Worm (Caenorhabditis elegans) whole organism, early embryonic: ENCODE data around the gene oma-2.

Experiments used
- B0310.2 ChIP-seq: sonication (generic microtip); optimal IDR thresholded peaks from 2 replicates; lab custom pipeline; 2016; ENCODE audit warnings: mild to moderate bottlenecking, missing genetic modification characterization, missing compliant biosample characterization
- F13C5.2 ChIP-seq: sonication (generic microtip); optimal IDR thresholded peaks from 2 replicates; lab custom pipeline; 2017; ENCODE audit warnings: mild to moderate bottlenecking, missing genetic modification characterization, inconsistent platforms, missing compliant biosample characterization
- aly-1 ChIP-seq: sonication (generic microtip); optimal IDR thresholded peaks from 2 replicates; lab custom pipeline; 2016; ENCODE audit warnings: missing genetic modification characterization, missing compliant biosample characterization
- ama-1 ChIP-seq: fragments of 150-350 bp; optimal IDR thresholded peaks from 2 replicates; lab custom pipeline; 2014
- ceh-13 ChIP-seq: fragments of 200-800 bp; sonication (Bioruptor generic); optimal IDR thresholded peaks from 2 replicates; lab custom pipeline; 2018; ENCODE audit warnings: mild to moderate bottlenecking, missing genetic modification characterization, missing compliant biosample characterization
- ceh-36 ChIP-seq: sonication (generic microtip); optimal IDR thresholded peaks from 2 replicates; lab custom pipeline; 2016; ENCODE audit warnings: missing genetic modification characterization, inconsistent platforms, missing compliant biosample characterization
- ets-7 ChIP-seq: sonication (generic microtip); optimal IDR thresholded peaks from 2 replicates; lab custom pipeline; 2016; ENCODE audit warnings: missing genotype, missing genetic modification characterization, missing compliant biosample characterization
- flt-1 ChIP-seq: fragments of 200-800 bp; sonication (Bioruptor generic); IDR thresholded peaks from 2 replicates; pipeline ENCODE4 v1.3.6; 2022; ENCODE audit warnings: missing genetic modification characterization, missing compliant biosample characterization
- hmbx-1 ChIP-seq: sonication (generic microtip); optimal IDR thresholded peaks from 2 replicates; lab custom pipeline; 2016; ENCODE audit warnings: mild to moderate bottlenecking, missing genetic modification characterization, missing compliant biosample characterization
- hmg-4 ChIP-seq: fragments of 200-800 bp; sonication (Bioruptor generic); optimal IDR thresholded peaks from 2 replicates; lab custom pipeline; 2018; ENCODE audit warnings: mild to moderate bottlenecking, missing genetic modification characterization, missing compliant biosample characterization
- hnd-1 ChIP-seq: sonication (generic microtip); optimal IDR thresholded peaks from 2 replicates; lab custom pipeline; 2016; ENCODE audit warnings: missing genetic modification characterization, missing compliant biosample characterization
- pes-1 ChIP-seq: fragments of 200-800 bp; sonication (Bioruptor generic); IDR thresholded peaks from 2 replicates; pipeline ENCODE4 v1.3.6; 2022; ENCODE audit warnings: missing genetic modification reagents, missing genetic modification characterization, missing compliant biosample characterization
- scrt-1 ChIP-seq: fragments of 200-800 bp; sonication (Bioruptor generic); IDR thresholded peaks from 2 replicates; pipeline ENCODE4 v1.3.6; 2022; ENCODE audit warnings: missing genetic modification characterization, missing compliant biosample characterization
- sea-1 ChIP-seq: fragments of 200-800 bp; sonication (Bioruptor generic); conservative IDR thresholded peaks from 2 replicates; pipeline ENCODE4 v1.3.6; 2022; ENCODE audit warnings: missing genetic modification characterization, missing compliant biosample characterization
- tbx-11 ChIP-seq: fragments of 200-800 bp; sonication (Bioruptor generic); IDR thresholded peaks from 2 replicates; pipeline ENCODE4 v1.3.6; 2022; ENCODE audit warnings: missing genetic modification characterization, missing compliant biosample characterization
- tbx-37 ChIP-seq: fragments of 200-800 bp; sonication (Bioruptor generic); conservative IDR thresholded peaks from 2 replicates; pipeline ENCODE4 v1.3.6; 2022; ENCODE audit warnings: missing genetic modification reagents, missing genetic modification characterization, missing compliant biosample characterization
- tra-4 ChIP-seq: sonication (generic microtip); optimal IDR thresholded peaks from 2 replicates; lab custom pipeline; 2017; ENCODE audit warnings: missing genetic modification characterization, missing compliant biosample characterization

oma-2 gene

ce11 chrV:8010846-8011245 is 18.4 kb upstream of the oma-2 start, which contains the start of gene lmtr-2:
TSS of gene lmtr-2 (minus strand) at chrV:8011106.
- no peak for TF ChIP-seq hmg-4 (GFP tag; lab: Kevin White, UChicago)
- TF ChIP-seq tbx-11 (GFP tag; lab: Robert Waterston, UW): no peak
- no peak for TF ChIP-seq F13C5.2 (tag; lab: Kevin White, UChicago)
- TF ChIP-seq tra-4 (tag; lab: Kevin White, UChicago): no peak
- peak; percentile 39 for TF ChIP-seq ama-1 (lab: Kevin White, UChicago)
- TF ChIP-seq scrt-1 (GFP tag; lab: Robert Waterston, UW): no peak

ce11 chrV:8012032-8012431 is 17.2 kb upstream of the oma-2 start, which contains the start of gene rpb-9:
TSS of gene rpb-9 (minus strand) at chrV:8012345.
- TF ChIP-seq ets-7 (tag; lab: Kevin White, UChicago): no peak
- no peak for TF ChIP-seq aly-1
- no peak for TF ChIP-seq sea-1 (GFP tag; lab: Robert Waterston, UW)
- no peak for TF ChIP-seq hmg-4 (GFP tag; lab: Kevin White, UChicago)
- TF ChIP-seq F13C5.2 (tag; lab: Kevin White, UChicago): no peak
- no peak for TF ChIP-seq ceh-36 (tag; lab: Kevin White, UChicago)
- no peak for TF ChIP-seq scrt-1 (GFP tag; lab: Robert Waterston, UW)
- no peak for TF ChIP-seq pes-1 (GFP tag; lab: Robert Waterston, UW)
- no peak for TF ChIP-seq ama-1 (lab: Kevin White, UChicago)

ce11 chrV:8013901-8014388 is 15.3 kb upstream of the oma-2 start, which contains the start of gene Y97E10AR.6:
TSS of gene Y97E10AR.6 (minus strand) at chrV:8013951.
- TF ChIP-seq F13C5.2 (tag; lab: Kevin White, UChicago) (no peak), sea-1 (GFP tag; lab: Robert Waterston, UW) (no peak), ceh-13 (no peak), ets-7 (tag; lab: Kevin White, UChicago) (no peak), hnd-1 (no peak)

- TF ChIP-seq ceh-36 (tag; lab: Kevin White, UChicago) (no peak), ets-7 (tag; lab: Kevin White, UChicago) (no peak), F13C5.2 (tag; lab: Kevin White, UChicago) (no peak), ceh-13 (no peak), hnd-1 (no peak), pes-1 (GFP tag; lab: Robert Waterston, UW) (no peak), aly-1 (no peak), ama-1 (lab: Kevin White, UChicago) (no peak), sea-1 (GFP tag; lab: Robert Waterston, UW) (no peak), hmbx-1 (no peak), scrt-1 (GFP tag; lab: Robert Waterston, UW) (no peak), B0310.2 (tag; lab: Kevin White, UChicago) (no peak), tbx-37 (GFP tag; lab: Robert Waterston, UW) (no peak), flt-1 (GFP tag; lab: Robert Waterston, UW) (no peak), hmg-4 (GFP tag; lab: Kevin White, UChicago) (no peak), tbx-11 (GFP tag; lab: Robert Waterston, UW) (no peak)
Measured at ce11 chrV:8016928-8017327, 12.3 kb upstream of the oma-2 start, which contains the start of gene sptl-2. TSS of gene sptl-2 (plus strand) at chrV:8017207.

ce11 chrV:8017924-8018323 is 11.3 kb upstream of the oma-2 start:
- no peak for TF ChIP-seq tra-4 (tag; lab: Kevin White, UChicago)
- no peak for TF ChIP-seq pes-1 (GFP tag; lab: Robert Waterston, UW)
- no peak for TF ChIP-seq flt-1 (GFP tag; lab: Robert Waterston, UW)
- TF ChIP-seq tbx-11 (GFP tag; lab: Robert Waterston, UW): no peak
- no peak for TF ChIP-seq F13C5.2 (tag; lab: Kevin White, UChicago)
- TF ChIP-seq ets-7 (tag; lab: Kevin White, UChicago): no peak
- TF ChIP-seq ceh-13: no peak
- TF ChIP-seq scrt-1 (GFP tag; lab: Robert Waterston, UW): no peak

ce11 chrV:8018919-8019318 is 10.3 kb upstream of the oma-2 start:
- TF ChIP-seq pes-1 (GFP tag; lab: Robert Waterston, UW) (no peak), ets-7 (tag; lab: Kevin White, UChicago) (no peak), ceh-36 (tag; lab: Kevin White, UChicago) (no peak), flt-1 (GFP tag; lab: Robert Waterston, UW) (no peak), ceh-13 (no peak), hmbx-1 (no peak), ama-1 (lab: Kevin White, UChicago) (no peak), hmg-4 (GFP tag; lab: Kevin White, UChicago) (no peak), tbx-11 (GFP tag; lab: Robert Waterston, UW) (no peak), hnd-1 (no peak), tra-4 (tag; lab: Kevin White, UChicago) (no peak), F13C5.2 (tag; lab: Kevin White, UChicago) (no peak), B0310.2 (tag; lab: Kevin White, UChicago) (no peak), scrt-1 (GFP tag; lab: Robert Waterston, UW) (no peak), aly-1 (no peak), sea-1 (GFP tag; lab: Robert Waterston, UW) (no peak), tbx-37 (GFP tag; lab: Robert Waterston, UW) (no peak)

- TF ChIP-seq tra-4 (tag; lab: Kevin White, UChicago) (no peak), ceh-13 (no peak), scrt-1 (GFP tag; lab: Robert Waterston, UW) (no peak), pes-1 (GFP tag; lab: Robert Waterston, UW) (no peak), tbx-37 (GFP tag; lab: Robert Waterston, UW) (no peak), flt-1 (GFP tag; lab: Robert Waterston, UW) (no peak), aly-1 (no peak), hmbx-1 (no peak), hmg-4 (GFP tag; lab: Kevin White, UChicago) (no peak), B0310.2 (tag; lab: Kevin White, UChicago) (no peak), ets-7 (tag; lab: Kevin White, UChicago) (no peak), hnd-1 (no peak), sea-1 (GFP tag; lab: Robert Waterston, UW) (no peak), ceh-36 (tag; lab: Kevin White, UChicago) (no peak)
Measured at ce11 chrV:8019783-8020182, 9.5 kb upstream of the oma-2 start.
